Worm (Caenorhabditis elegans) whole organism, midembryonic: ENCODE data around the gene gtap-1.

ENCODE experiments used
- T22C8.4 ChIP-seq: fragments of 200-800 bp; sonication (Bioruptor generic); IDR thresholded peaks from 2 replicates; pipeline ENCODE4 v1.3.6; 2022; ENCODE audit warnings: missing genetic modification characterization, missing compliant biosample characterization
- cog-1 ChIP-seq: sonication (generic microtip); optimal IDR thresholded peaks from 2 replicates; lab custom pipeline; 2016; ENCODE audit warnings: missing genetic modification characterization, missing compliant biosample characterization
- flt-1 ChIP-seq: fragments of 200-800 bp; sonication (Bioruptor generic); IDR thresholded peaks from 2 replicates; pipeline ENCODE4 v1.3.6; 2022; ENCODE audit warnings: missing genetic modification characterization, missing compliant biosample characterization
- klf-2 ChIP-seq: fragments of 200-800 bp; sonication (Bioruptor generic); conservative IDR thresholded peaks from 2 replicates; pipeline ENCODE4 v1.3.6; 2022; ENCODE audit warnings: missing genetic modification reagents, missing genetic modification characterization, missing compliant biosample characterization
- med-1 ChIP-seq: sonication (generic microtip); optimal IDR thresholded peaks from 2 replicates; lab custom pipeline; 2017; ENCODE audit warnings: missing genetic modification characterization, mild to moderate bottlenecking, missing compliant biosample characterization, antibody characterized with exemption, missing genetic modification reagents; ENCODE audit not compliant: insufficient read depth
- tab-1 ChIP-seq: fragments of 200-800 bp; sonication (Bioruptor generic); IDR thresholded peaks from 2 replicates; pipeline ENCODE4 v1.3.6; 2022; ENCODE audit warnings: missing genetic modification characterization, missing compliant biosample characterization
- ztf-23 ChIP-seq: fragments of 200-800 bp; sonication (Bioruptor generic); IDR thresholded peaks from 2 replicates; pipeline ENCODE4 v1.3.6; 2022; ENCODE audit warnings: missing genetic modification reagents, missing genetic modification characterization, missing compliant biosample characterization
- ztf-29 ChIP-seq: fragments of 200-800 bp; sonication (Bioruptor generic); IDR thresholded peaks from 2 replicates; pipeline ENCODE4 v1.3.6; 2022; ENCODE audit warnings: missing genetic modification reagents, missing genetic modification characterization, missing compliant biosample characterization

ce11 chrII:5841053-5841547 lies 8.1 kb upstream of the gtap-1 start, which contains the start of gene lec-5:
- TF ChIP-seq ztf-29, result no peak
- TF ChIP-seq flt-1 (GFP tag; lab: Robert Waterston, UW), result no peak
- no peak for TF ChIP-seq cog-1 (tag; lab: Kevin White, UChicago)
- TF ChIP-seq T22C8.4 (GFP tag; lab: Robert Waterston, UW), result no peak
- TF ChIP-seq klf-2 (GFP tag; lab: Robert Waterston, UW), result no peak
- TF ChIP-seq med-1 (GFP tag; lab: Kevin White, UChicago), result no peak
- TF ChIP-seq tab-1 (GFP tag; lab: Robert Waterston, UW), result no peak
- no peak for TF ChIP-seq ztf-23
